Worm (Caenorhabditis elegans) whole organism, L2 larva: ENCODE results near the gene Y37E11B.10.

Experiments
- F13H6.1 ChIP-seq: sonication (generic microtip); optimal IDR thresholded peaks from 2 replicates; lab custom pipeline; 2016; ENCODE audit warnings: missing genetic modification characterization, missing compliant biosample characterization
- ama-1 ChIP-seq: fragments of 150-350 bp; optimal IDR thresholded peaks from 2 replicates; lab custom pipeline; 2018; ENCODE audit warnings: inconsistent platforms
- elt-1 ChIP-seq: fragments of 150-350 bp; optimal IDR thresholded peaks from 2 replicates; lab custom pipeline; 2014; ENCODE audit warnings: missing biosample characterization, missing genetic modification characterization
- lin-13 ChIP-seq: fragments of 150-350 bp; optimal IDR thresholded peaks from 2 replicates; lab custom pipeline; 2014; ENCODE audit warnings: missing biosample characterization, missing genetic modification reagents, missing genetic modification characterization
- lin-39 ChIP-seq: fragments of 150-350 bp; optimal IDR thresholded peaks from 2 replicates; lab custom pipeline; 2014; ENCODE audit warnings: missing biosample characterization, missing genetic modification reagents, missing genetic modification characterization
- nhr-77 ChIP-seq: fragments of 150-350 bp; optimal IDR thresholded peaks from 2 replicates; lab custom pipeline; 2014; ENCODE audit warnings: missing biosample characterization, missing genetic modification characterization
- snpc-4 ChIP-seq: fragments of 150-350 bp; optimal IDR thresholded peaks from 2 replicates; lab custom pipeline; 2014; ENCODE audit warnings: missing biosample characterization, missing genetic modification characterization
- unc-62 ChIP-seq: fragments of 150-350 bp; optimal IDR thresholded peaks from 2 replicates; lab custom pipeline; 2014; ENCODE audit warnings: missing biosample characterization, missing genetic modification reagents, missing genetic modification characterization

ce11 chrIV:3606285-3606834, at the start of gene Y37E11B.10, which contains the start of gene kgb-2:
- TF ChIP-seq elt-1 (tag; lab: Kevin White, UChicago) (no peak), unc-62 (GFP tag; lab: Kevin White, UChicago) (no peak), ama-1 (lab: Kevin White, UChicago) (no peak), lin-13 (GFP tag; lab: Kevin White, UChicago) (no peak), lin-39 (tag; lab: Kevin White, UChicago) (no peak), F13H6.1 (tag; lab: Kevin White, UChicago) (no peak), nhr-77 (tag; lab: Kevin White, UChicago) (no peak), snpc-4 (tag; lab: Kevin White, UChicago) (no peak)
